Worm (Caenorhabditis elegans) whole organism, L1 larva: ENCODE data around the gene cey-4.

Source experiments
- F16B12.6 ChIP-seq: fragments of 150-350 bp; optimal IDR thresholded peaks from 2 replicates; lab custom pipeline; 2014; ENCODE audit warnings: missing biosample characterization, missing genetic modification characterization
- alr-1 ChIP-seq: fragments of 200-800 bp; sonication (Bioruptor generic); optimal IDR thresholded peaks from 2 replicates; lab custom pipeline; 2018; ENCODE audit warnings: borderline replicate concordance, mild to moderate bottlenecking, missing genetic modification characterization, missing compliant biosample characterization
- ama-1 ChIP-seq: fragments of 150-350 bp; optimal IDR thresholded peaks from 2 replicates; lab custom pipeline; 2014
- ceh-63 ChIP-seq: fragments of 200-800 bp; sonication (Bioruptor generic); optimal IDR thresholded peaks from 2 replicates; lab custom pipeline; 2018; ENCODE audit warnings: mild to moderate bottlenecking, missing genetic modification characterization, missing compliant biosample characterization
- ceh-8 ChIP-seq: fragments of 200-800 bp; sonication (Bioruptor generic); optimal IDR thresholded peaks from 2 replicates; lab custom pipeline; 2018; ENCODE audit warnings: mild to moderate bottlenecking, missing genetic modification characterization, moderate library complexity, missing compliant biosample characterization
- ceh-82 ChIP-seq, 3 experiments: fragments of 150-350 bp in 1 of 3; sonication (generic microtip) in 2 of 3; optimal IDR thresholded peaks; 2 replicates each; lab custom pipeline; 2014 to 2017; ENCODE audit warnings: missing biosample characterization in 3 of 3, missing genetic modification characterization in 3 of 3
- ceh-88 ChIP-seq: fragments of 200-800 bp; sonication (Bioruptor generic); IDR thresholded peaks from 2 replicates; pipeline ENCODE4 v1.3.6; 2022; ENCODE audit warnings: missing genetic modification characterization, missing compliant biosample characterization
- ces-1 ChIP-seq: fragments of 150-350 bp; optimal IDR thresholded peaks from 2 replicates; lab custom pipeline; 2014; ENCODE audit warnings: missing biosample characterization, missing genetic modification reagents, missing genetic modification characterization
- dpl-1 ChIP-seq, 3 experiments: fragments of 150-350 bp in 2 of 3; sonication (generic microtip) in 1 of 3; optimal IDR thresholded peaks; 2 replicates each; lab custom pipeline; 2014 to 2017; ENCODE audit warnings: missing biosample characterization in 3 of 3, missing genetic modification characterization in 3 of 3, missing genetic modification reagents in 3 of 3
- egl-13 ChIP-seq: sonication (generic microtip); optimal IDR thresholded peaks from 2 replicates; lab custom pipeline; 2016; ENCODE audit warnings: missing genotype, missing genetic modification reagents, missing genetic modification characterization, missing compliant biosample characterization
- egl-27 ChIP-seq, 2 experiments: fragments of 150-350 bp in 1 of 2; sonication (generic microtip); optimal IDR thresholded peaks; 3 replicates each; lab custom pipeline; 2017 to 2018; ENCODE audit warnings: missing biosample characterization in 2 of 2, missing genetic modification characterization in 2 of 2, missing genetic modification reagents in 2 of 2
- elt-2 ChIP-seq: sonication (generic microtip); optimal IDR thresholded peaks from 2 replicates; lab custom pipeline; 2016; ENCODE audit warnings: missing genetic modification characterization, mild to moderate bottlenecking, inconsistent platforms, missing compliant biosample characterization, missing genetic modification reagents
- elt-3 ChIP-seq, 6 experiments: fragments of 150-350 bp in 1 of 6; sonication (generic microtip); optimal IDR thresholded peaks; 2 replicates each; lab custom pipeline; 2017 to 2018; ENCODE audit warnings: missing biosample characterization in 6 of 6, missing genetic modification characterization in 6 of 6, inconsistent platforms in 1 of 6
- ets-5 ChIP-seq: fragments of 200-800 bp; sonication (Bioruptor generic); IDR thresholded peaks from 2 replicates; pipeline ENCODE4 v1.3.6; 2022; ENCODE audit warnings: missing genetic modification characterization, missing compliant biosample characterization
- fkh-8 ChIP-seq: sonication (generic microtip); optimal IDR thresholded peaks from 2 replicates; lab custom pipeline; 2016; ENCODE audit warnings: mild to moderate bottlenecking, missing genetic modification characterization, missing compliant biosample characterization
- fos-1 ChIP-seq: fragments of 150-350 bp; optimal IDR thresholded peaks from 2 replicates; lab custom pipeline; 2014; ENCODE audit warnings: missing biosample characterization, missing genetic modification characterization
- grh-1 ChIP-seq: fragments of 200-800 bp; sonication (Bioruptor generic); IDR thresholded peaks from 2 replicates; pipeline ENCODE4 v1.3.6; 2022; ENCODE audit warnings: missing genetic modification reagents, missing genetic modification characterization, missing compliant biosample characterization
- hlh-17 ChIP-seq: fragments of 200-800 bp; sonication (Bioruptor generic); optimal IDR thresholded peaks from 2 replicates; lab custom pipeline; 2018; ENCODE audit warnings: missing genetic modification characterization, mild to moderate bottlenecking, missing compliant biosample characterization, moderate library complexity, borderline replicate concordance
- hlh-4 ChIP-seq: sonication (generic microtip); optimal IDR thresholded peaks from 2 replicates; lab custom pipeline; 2016; ENCODE audit warnings: mild to moderate bottlenecking, missing genetic modification characterization, missing compliant biosample characterization
- hpl-2 ChIP-seq: fragments of 150-350 bp; optimal IDR thresholded peaks from 2 replicates; lab custom pipeline; 2014; ENCODE audit warnings: missing biosample characterization, missing genetic modification reagents, missing genetic modification characterization
- irx-1 ChIP-seq: sonication (generic microtip); optimal IDR thresholded peaks from 2 replicates; lab custom pipeline; 2016; ENCODE audit warnings: missing genetic modification characterization, missing compliant biosample characterization
- isw-1 ChIP-seq: fragments of 200-800 bp; sonication (Bioruptor generic); IDR thresholded peaks from 2 replicates; pipeline ENCODE4 v1.3.6; 2022; ENCODE audit warnings: missing genetic modification characterization, missing compliant biosample characterization
- jun-1 ChIP-seq: fragments of 150-350 bp; optimal IDR thresholded peaks from 2 replicates; lab custom pipeline; 2014; ENCODE audit warnings: missing biosample characterization, missing genetic modification reagents, missing genetic modification characterization
- lin-13 ChIP-seq: fragments of 150-350 bp; optimal IDR thresholded peaks from 2 replicates; lab custom pipeline; 2014; ENCODE audit warnings: missing biosample characterization, missing genetic modification reagents, missing genetic modification characterization
- lin-14 ChIP-seq: fragments of 200-800 bp; sonication (Bioruptor generic); optimal IDR thresholded peaks from 2 replicates; lab custom pipeline; 2018; ENCODE audit warnings: mild to moderate bottlenecking, missing genetic modification characterization, moderate library complexity, missing compliant biosample characterization
- lin-35 ChIP-seq, 2 experiments: fragments of 150-350 bp; optimal IDR thresholded peaks; 2 replicates each; lab custom pipeline; 2014; ENCODE audit warnings: missing biosample characterization in 2 of 2, missing genetic modification characterization in 2 of 2, missing genetic modification reagents in 2 of 2
- lin-39 ChIP-seq: fragments of 150-350 bp; optimal IDR thresholded peaks from 2 replicates; lab custom pipeline; 2014; ENCODE audit warnings: missing biosample characterization, missing genetic modification reagents, missing genetic modification characterization
- lir-3 ChIP-seq: sonication (generic microtip); optimal IDR thresholded peaks from 2 replicates; lab custom pipeline; 2016; ENCODE audit warnings: mild to moderate bottlenecking, missing genetic modification characterization, moderate library complexity, missing compliant biosample characterization; ENCODE audit not compliant: poor library complexity
- lsy-2 ChIP-seq, 2 experiments: fragments of 150-350 bp; optimal IDR thresholded peaks; 2 replicates each; lab custom pipeline; 2014; ENCODE audit warnings: missing biosample characterization in 2 of 2, missing genetic modification characterization in 2 of 2
- mab-9 ChIP-seq: fragments of 200-800 bp; sonication (Bioruptor generic); IDR thresholded peaks from 2 replicates; pipeline ENCODE4 v1.3.6; 2022; ENCODE audit warnings: missing genetic modification reagents, missing genetic modification characterization, missing compliant biosample characterization
- mep-1 ChIP-seq: fragments of 150-350 bp; optimal IDR thresholded peaks from 2 replicates; lab custom pipeline; 2014; ENCODE audit warnings: missing biosample characterization, missing genetic modification characterization
- nhr-19 ChIP-seq: fragments of 200-800 bp; sonication (Bioruptor generic); conservative IDR thresholded peaks from 2 replicates; pipeline ENCODE4 v1.3.6; 2022; ENCODE audit warnings: missing genetic modification characterization, missing compliant biosample characterization
- nhr-237 ChIP-seq: fragments of 150-350 bp; optimal IDR thresholded peaks from 2 replicates; lab custom pipeline; 2014; ENCODE audit warnings: missing biosample characterization, missing genetic modification characterization
- nhr-71 ChIP-seq: sonication (generic microtip); optimal IDR thresholded peaks from 2 replicates; lab custom pipeline; 2016; ENCODE audit warnings: mild to moderate bottlenecking, missing genetic modification characterization, moderate library complexity, missing compliant biosample characterization
- nhr-77 ChIP-seq: fragments of 150-350 bp; optimal IDR thresholded peaks from 2 replicates; lab custom pipeline; 2014; ENCODE audit warnings: missing biosample characterization, missing genetic modification characterization
- nhr-84 ChIP-seq: sonication (generic microtip); optimal IDR thresholded peaks from 2 replicates; lab custom pipeline; 2017; ENCODE audit warnings: missing biosample characterization, missing genetic modification characterization
- nhr-85 ChIP-seq: sonication (generic microtip); peaks from one replicate; lab custom pipeline; 2016; ENCODE audit warnings: missing genetic modification characterization, inconsistent platforms, missing compliant biosample characterization
- nhr-90 ChIP-seq: sonication (generic microtip); optimal IDR thresholded peaks from 2 replicates; lab custom pipeline; 2016; ENCODE audit warnings: mild to moderate bottlenecking, missing genetic modification characterization, missing compliant biosample characterization; ENCODE audit not compliant: poor library complexity
- pax-3 ChIP-seq: fragments of 200-800 bp; sonication (Bioruptor generic); optimal IDR thresholded peaks from 2 replicates; lab custom pipeline; 2018; ENCODE audit warnings: mild to moderate bottlenecking, missing genetic modification characterization, moderate library complexity, missing compliant biosample characterization
- rnt-1 ChIP-seq: sonication (generic microtip); optimal IDR thresholded peaks from 2 replicates; lab custom pipeline; 2016; ENCODE audit warnings: mild to moderate bottlenecking, missing genetic modification characterization, moderate library complexity, missing compliant biosample characterization
- snpc-4 ChIP-seq: fragments of 150-350 bp; optimal IDR thresholded peaks from 2 replicates; lab custom pipeline; 2014; ENCODE audit warnings: missing biosample characterization, missing genetic modification characterization
- snu-23 ChIP-seq: sonication (generic microtip); optimal IDR thresholded peaks from 2 replicates; lab custom pipeline; 2016; ENCODE audit warnings: missing genetic modification characterization, missing compliant biosample characterization
- sox-4 ChIP-seq: sonication (generic microtip); optimal IDR thresholded peaks from 2 replicates; lab custom pipeline; 2016; ENCODE audit warnings: missing genetic modification characterization, missing compliant biosample characterization
- sptf-1 ChIP-seq: fragments of 150-350 bp; optimal IDR thresholded peaks from 2 replicates; lab custom pipeline; 2014; ENCODE audit warnings: missing biosample characterization, missing genetic modification characterization
- tbx-2 ChIP-seq: sonication (generic microtip); optimal IDR thresholded peaks from 2 replicates; lab custom pipeline; 2016; ENCODE audit warnings: missing genetic modification characterization, missing compliant biosample characterization
- unc-62 ChIP-seq: fragments of 150-350 bp; optimal IDR thresholded peaks from 2 replicates; lab custom pipeline; 2014; ENCODE audit warnings: missing biosample characterization, missing genetic modification reagents, missing genetic modification characterization
- vab-15 ChIP-seq: sonication (generic microtip); optimal IDR thresholded peaks from 2 replicates; lab custom pipeline; 2017; ENCODE audit warnings: missing genotype, mild to moderate bottlenecking, missing genetic modification characterization, missing compliant biosample characterization
- xbp-1 ChIP-seq: sonication (generic microtip); optimal IDR thresholded peaks from 2 replicates; lab custom pipeline; 2016; ENCODE audit warnings: missing genetic modification characterization, missing compliant biosample characterization
- zip-4 ChIP-seq: fragments of 200-800 bp; sonication (Bioruptor generic); optimal IDR thresholded peaks from 2 replicates; lab custom pipeline; 2018; ENCODE audit warnings: mild to moderate bottlenecking, missing genetic modification characterization, moderate library complexity, missing compliant biosample characterization
- ztf-11 ChIP-seq, 2 experiments: sonication (generic microtip); optimal IDR thresholded peaks; 2 replicates each; lab custom pipeline; 2016 to 2017; ENCODE audit warnings: missing genetic modification characterization in 2 of 2, missing biosample characterization in 1 of 2, missing compliant biosample characterization in 1 of 2
- ztf-4 ChIP-seq: fragments of 150-350 bp; optimal IDR thresholded peaks from 2 replicates; lab custom pipeline; 2014; ENCODE audit warnings: missing biosample characterization, missing genetic modification characterization

Gene cey-4

ce11 chrIII:10818364-10818763, 50.1 kb downstream of the cey-4 start (continued):
- peak; percentile 27 for TF ChIP-seq ceh-8 (GFP tag; lab: Kevin White, UChicago)
- no peak for TF ChIP-seq unc-62 (GFP tag; lab: Kevin White, UChicago)
- TF ChIP-seq nhr-71 (tag; lab: Kevin White, UChicago) = peak; percentile 77
- no peak for TF ChIP-seq irx-1 (tag; lab: Kevin White, UChicago)
- TF ChIP-seq ces-1 = no peak
- peak; percentile 56 to 81 for TF ChIP-seq lin-35 (GFP tag; optimal IDR thresholded peaks at IDR 0.05; lab: Kevin White, UChicago)
- no peak for TF ChIP-seq zip-4
- TF ChIP-seq ceh-63 (GFP tag; lab: Kevin White, UChicago) = no peak
- TF ChIP-seq egl-13 (tag; lab: Kevin White, UChicago) = peak; percentile 23
- TF ChIP-seq hlh-17 (GFP tag; lab: Kevin White, UChicago) = no peak
- no peak for TF ChIP-seq nhr-237
- peak; percentile 72 for TF ChIP-seq mep-1 (tag; lab: Kevin White, UChicago)
- 0 out of 2 replicates have a peak, but pooled peaks have one; percentile 44 for TF ChIP-seq mab-9 (GFP tag; lab: Robert Waterston, UW)
- peak; percentile 10 for TF ChIP-seq hpl-2 (GFP tag; lab: Kevin White, UChicago)
- TF ChIP-seq lin-39 (tag; lab: Kevin White, UChicago) = no peak
- no peak for TF ChIP-seq sptf-1 (tag; lab: Kevin White, UChicago)
- no peak for TF ChIP-seq alr-1 (tag; lab: Kevin White, UChicago)
- peak; percentile 32 for TF ChIP-seq pax-3 (tag; lab: Kevin White, UChicago)
- TF ChIP-seq hlh-4 = no peak
- peak; percentile 39 to 72 for TF ChIP-seq lsy-2 (tag; optimal IDR thresholded peaks at IDR 0.05; lab: Kevin White, UChicago)
- peak; percentile 44 for TF ChIP-seq tbx-2 (tag; lab: Kevin White, UChicago)
- peak; percentile 8 for TF ChIP-seq nhr-90 (tag; lab: Kevin White, UChicago)
- no peak for TF ChIP-seq ceh-88 (GFP tag; lab: Robert Waterston, UW)
- TF ChIP-seq lir-3 (tag; lab: Kevin White, UChicago) = no peak
- TF ChIP-seq lin-14 = peak; percentile 85
- peak; percentile 65 for TF ChIP-seq fkh-8
- TF ChIP-seq elt-3 (tag; optimal IDR thresholded peaks at IDR 0.05; lab: Kevin White, UChicago) = peak in 1 of 6 experiments; percentile 25
- 0 out of 2 replicates have a peak, but pooled peaks have one; percentile 2 for TF ChIP-seq isw-1 (GFP tag; lab: Robert Waterston, UW)
- peak in 1 of 3 experiments; percentile 67 for TF ChIP-seq ceh-82 (tag; optimal IDR thresholded peaks at IDR 0.05; lab: Kevin White, UChicago)
- no peak for TF ChIP-seq grh-1 (GFP tag; lab: Robert Waterston, UW)
- TF ChIP-seq ztf-4 = no peak
- peak; percentile 99 for TF ChIP-seq xbp-1 (tag; lab: Kevin White, UChicago)
- peak; percentile 25; the same call in 1 of the 2 replicates for TF ChIP-seq nhr-19 (GFP tag; lab: Robert Waterston, UW)
- TF ChIP-seq ztf-11 (tag; optimal IDR thresholded peaks at IDR 0.05; lab: Kevin White, UChicago) = peak in 1 of 2 experiments; percentile 8
- no peak for TF ChIP-seq sox-4 (tag; lab: Kevin White, UChicago)
- peak; percentile 91 for TF ChIP-seq F16B12.6 (tag; lab: Kevin White, UChicago)
- peak; percentile 38 for TF ChIP-seq jun-1 (tag; lab: Kevin White, UChicago)
- peak; percentile 46 for TF ChIP-seq fos-1 (tag; lab: Kevin White, UChicago)
- no peak for TF ChIP-seq nhr-84 (tag; lab: Kevin White, UChicago)
- TF ChIP-seq elt-2 = peak; percentile 35
- no peak for TF ChIP-seq snpc-4
- TF ChIP-seq dpl-1 (GFP tag; optimal IDR thresholded peaks at IDR 0.05; lab: Kevin White, UChicago) = peak; percentile 53 to 67 (median 57)
- TF ChIP-seq lin-13 (GFP tag; lab: Kevin White, UChicago) = no peak
- TF ChIP-seq ets-5 (GFP tag; lab: Robert Waterston, UW) = no peak
- peak; percentile 26 for TF ChIP-seq nhr-77 (tag; lab: Kevin White, UChicago)
- peak; percentile 35 for TF ChIP-seq rnt-1 (tag; lab: Kevin White, UChicago)
- TF ChIP-seq ama-1 (lab: Kevin White, UChicago) = peak; percentile 48
- TF ChIP-seq nhr-85 (tag; lab: Kevin White, UChicago) = peak; percentile 62
- TF ChIP-seq vab-15 (tag; lab: Kevin White, UChicago) = no peak
- TF ChIP-seq snu-23 (GFP tag; lab: Kevin White, UChicago) = peak; percentile 61
- no peak for TF ChIP-seq egl-27 (tag; optimal IDR thresholded peaks at IDR 0.05; lab: Kevin White, UChicago)
